Worm (Caenorhabditis elegans): Measurements from ENCODE around the gene C25F9.4.

ce11 chrV:19400619-19401018 lies 15.8 kb downstream of the C25F9.4 start, which contains the start of gene srw-86:
- TF ChIP-seq med-1 (GFP tag; optimal IDR thresholded peaks at IDR 0.05; ENCODE audit: insufficient read depth) (no peak), ztf-23 (GFP tag; IDR thresholded peaks at IDR 0.05) (no peak)
